Worm (Caenorhabditis elegans) whole organism, early embryonic: ENCODE results near the gene srv-8.

ENCODE experiments used
- B0310.2 ChIP-seq: sonication (generic microtip); optimal IDR thresholded peaks from 2 replicates; lab custom pipeline; 2016; ENCODE audit warnings: mild to moderate bottlenecking, missing genetic modification characterization, missing compliant biosample characterization
- ama-1 ChIP-seq: fragments of 150-350 bp; optimal IDR thresholded peaks from 2 replicates; lab custom pipeline; 2014
- ceh-13 ChIP-seq: fragments of 200-800 bp; sonication (Bioruptor generic); optimal IDR thresholded peaks from 2 replicates; lab custom pipeline; 2018; ENCODE audit warnings: mild to moderate bottlenecking, missing genetic modification characterization, missing compliant biosample characterization
- ceh-36 ChIP-seq: sonication (generic microtip); optimal IDR thresholded peaks from 2 replicates; lab custom pipeline; 2016; ENCODE audit warnings: missing genetic modification characterization, inconsistent platforms, missing compliant biosample characterization
- flt-1 ChIP-seq: fragments of 200-800 bp; sonication (Bioruptor generic); IDR thresholded peaks from 2 replicates; pipeline ENCODE4 v1.3.6; 2022; ENCODE audit warnings: missing genetic modification characterization, missing compliant biosample characterization
- hmbx-1 ChIP-seq: sonication (generic microtip); optimal IDR thresholded peaks from 2 replicates; lab custom pipeline; 2016; ENCODE audit warnings: mild to moderate bottlenecking, missing genetic modification characterization, missing compliant biosample characterization
- hmg-4 ChIP-seq: fragments of 200-800 bp; sonication (Bioruptor generic); optimal IDR thresholded peaks from 2 replicates; lab custom pipeline; 2018; ENCODE audit warnings: mild to moderate bottlenecking, missing genetic modification characterization, missing compliant biosample characterization
- hnd-1 ChIP-seq: sonication (generic microtip); optimal IDR thresholded peaks from 2 replicates; lab custom pipeline; 2016; ENCODE audit warnings: missing genetic modification characterization, missing compliant biosample characterization
- pes-1 ChIP-seq: fragments of 200-800 bp; sonication (Bioruptor generic); IDR thresholded peaks from 2 replicates; pipeline ENCODE4 v1.3.6; 2022; ENCODE audit warnings: missing genetic modification reagents, missing genetic modification characterization, missing compliant biosample characterization
- scrt-1 ChIP-seq: fragments of 200-800 bp; sonication (Bioruptor generic); IDR thresholded peaks from 2 replicates; pipeline ENCODE4 v1.3.6; 2022; ENCODE audit warnings: missing genetic modification characterization, missing compliant biosample characterization
- tbx-11 ChIP-seq: fragments of 200-800 bp; sonication (Bioruptor generic); IDR thresholded peaks from 2 replicates; pipeline ENCODE4 v1.3.6; 2022; ENCODE audit warnings: missing genetic modification characterization, missing compliant biosample characterization

ce11 chrV:13464123-13464522 is 43.6 kb upstream of the srv-8 start:
- TF ChIP-seq hmbx-1 (tag; lab: Kevin White, UChicago) (no peak), flt-1 (GFP tag; lab: Robert Waterston, UW) (no peak), B0310.2 (no peak), ceh-36 (tag; lab: Kevin White, UChicago) (no peak), hnd-1 (tag; lab: Kevin White, UChicago) (no peak), ama-1 (lab: Kevin White, UChicago) (no peak), pes-1 (GFP tag; lab: Robert Waterston, UW) (no peak), tbx-11 (GFP tag; lab: Robert Waterston, UW) (no peak), scrt-1 (no peak), ceh-13 (no peak), hmg-4 (GFP tag; lab: Kevin White, UChicago) (no peak)
